Fruit fly (Drosophila melanogaster): ENCODE measurements around the gene PGRP-LC.
A peak's percentile ranks its signal among the peaks of the same experiment; 100 is the strongest.

Gene PGRP-LC

dm6 chr3L:9349314-9349733 lies 10.7 kb downstream of the PGRP-LC start, which contains the start of gene PGRP-LF (continued):
- TF ChIP-seq HLH4C (GFP tag; IDR thresholded peaks at IDR 0.05; ENCODE audit: partially characterized antibody) (no peak), Rfx (GFP tag; IDR thresholded peaks at IDR 0.05) (peak; percentile 53), YL-1 (GFP tag; optimal IDR thresholded peaks at IDR 0.05) (peak; percentile 10), CG8290 (GFP tag; optimal IDR thresholded peaks at IDR 0.05) (no peak), CG8290 (tag; optimal IDR thresholded peaks at IDR 0.05) (peak in 1 of 2 experiments; percentile 46), CG7963 (GFP tag; IDR thresholded peaks at IDR 0.05; ENCODE audit: partially characterized antibody) (no peak), CG12299 (tag; optimal IDR thresholded peaks at IDR 0.05) (peak; percentile 18), crol (GFP tag; IDR thresholded peaks at IDR 0.05) (no peak), BEAF-32 (GFP tag; optimal IDR thresholded peaks at IDR 0.05) (no peak), chinmo (GFP tag; IDR thresholded peaks at IDR 0.05; ENCODE audit: partially characterized antibody) (peak; percentile 89; the same call in 3 of the 4 replicates), CG13296 (GFP tag; optimal IDR thresholded peaks at IDR 0.05) (peak; percentile 29), Bgb (GFP tag; IDR thresholded peaks at IDR 0.05; ENCODE audit: partially characterized antibody) (peak; percentile 25; the same call in 1 of the 2 replicates), CG9932 (GFP tag; IDR thresholded peaks at IDR 0.05) (peak; percentile 48; the same call in 1 of the 2 replicates), lilli (GFP tag; optimal IDR thresholded peaks at IDR 0.05) (peak; percentile 38), al (GFP tag; IDR thresholded peaks at IDR 0.05) (0 out of 2 replicates have a peak, but pooled peaks have one; percentile 5), Xbp1 (GFP tag; optimal IDR thresholded peaks at IDR 0.05) (peak; percentile 25), kay (GFP tag; optimal IDR thresholded peaks at IDR 0.05) (peak; percentile 36), Jarid2 (GFP tag; optimal IDR thresholded peaks at IDR 0.05) (peak; percentile 72), CG2116 (GFP tag; optimal IDR thresholded peaks at IDR 0.05) (no peak), Med (GFP tag) (peak; percentile 82), CG12942 (GFP tag; optimal IDR thresholded peaks at IDR 0.05) (no peak), esg (GFP tag; conservative IDR thresholded peaks at IDR 0.05) (no peak), btn (GFP tag; optimal IDR thresholded peaks at IDR 0.05) (no peak), grau (tag; optimal IDR thresholded peaks at IDR 0.05) (peak; percentile 30), NfI (GFP tag; optimal IDR thresholded peaks at IDR 0.05) (peak; percentile 6), Hr51 (GFP tag; optimal IDR thresholded peaks at IDR 0.05) (peak in 1 of 2 experiments; percentile 1), Eip74EF (GFP tag; optimal IDR thresholded peaks at IDR 0.05) (peak in 1 of 2 experiments; percentile 58), CG6813 (GFP tag; optimal IDR thresholded peaks at IDR 0.05) (peak; percentile 5), exex (tag; optimal IDR thresholded peaks at IDR 0.05) (peak; percentile 2), CG13894 (tag; optimal IDR thresholded peaks at IDR 0.05) (peak; percentile 82), CG15514 (GFP tag; optimal IDR thresholded peaks at IDR 0.05) (peak; percentile 25), CG32532 (GFP tag; IDR thresholded peaks at IDR 0.05) (0 out of 2 replicates have a peak, but pooled peaks have one; percentile 42), CG13287 (GFP tag; IDR thresholded peaks at IDR 0.05; ENCODE audit: partially characterized antibody) (peak; percentile 37; the same call in 1 of the 2 replicates), mirr (GFP tag; optimal IDR thresholded peaks at IDR 0.05) (peak; percentile 5), cg (GFP tag; optimal IDR thresholded peaks at IDR 0.05) (peak; percentile 12), CG17385 (GFP tag; optimal IDR thresholded peaks at IDR 0.05) (peak; percentile 30), CG12769 (tag; optimal IDR thresholded peaks at IDR 0.05) (peak; percentile 70)

- no peak for TF ChIP-seq zen2 (GFP tag; IDR thresholded peaks at IDR 0.05; ENCODE audit: partially characterized antibody)
- TF ChIP-seq nerfin-1 (tag; optimal IDR thresholded peaks at IDR 0.05), result no peak
- no peak for TF ChIP-seq CG10209 (GFP tag; optimal IDR thresholded peaks at IDR 0.05)
- TF ChIP-seq CG10959 (GFP tag; IDR thresholded peaks at IDR 0.05), result no peak
- TF ChIP-seq Trl (optimal IDR thresholded peaks at IDR 0.05), result no peak
- no peak for TF ChIP-seq Trl (GFP tag; optimal IDR thresholded peaks at IDR 0.05)
- no peak for TF ChIP-seq ara (GFP tag; IDR thresholded peaks at IDR 0.05)
- no peak for TF ChIP-seq bcd (GFP tag; optimal IDR thresholded peaks at IDR 0.05)
- TF ChIP-seq tup (GFP tag; optimal IDR thresholded peaks at IDR 0.05), result no peak
- TF ChIP-seq BtbVII (GFP tag; optimal IDR thresholded peaks at IDR 0.05), result no peak
Measured at dm6 chr3L:9353733-9354132, 15.1 kb downstream of the PGRP-LC start, which contains the start of gene CG32040. Gene CG32040 (plus strand): TSS chr3L:9354033.
